Worm (Caenorhabditis elegans) whole organism, L4/young adult: ENCODE measurements around the gene Y57A10A.13.

Experiments used
- W03F9.2 ChIP-seq: fragments of 150-350 bp; optimal IDR thresholded peaks from 2 replicates; lab custom pipeline; 2014; ENCODE audit warnings: missing biosample characterization, missing genetic modification characterization
- dao-5 ChIP-seq: sonication (generic microtip); optimal IDR thresholded peaks from 2 replicates; lab custom pipeline; 2016; ENCODE audit warnings: missing genotype, missing genetic modification characterization, moderate library complexity, missing compliant biosample characterization
- him-1 ChIP-seq: sonication (generic microtip); optimal IDR thresholded peaks from 2 replicates; lab custom pipeline; 2016; ENCODE audit warnings: missing genotype, missing genetic modification reagents, missing genetic modification characterization, missing compliant biosample characterization

DNA sequence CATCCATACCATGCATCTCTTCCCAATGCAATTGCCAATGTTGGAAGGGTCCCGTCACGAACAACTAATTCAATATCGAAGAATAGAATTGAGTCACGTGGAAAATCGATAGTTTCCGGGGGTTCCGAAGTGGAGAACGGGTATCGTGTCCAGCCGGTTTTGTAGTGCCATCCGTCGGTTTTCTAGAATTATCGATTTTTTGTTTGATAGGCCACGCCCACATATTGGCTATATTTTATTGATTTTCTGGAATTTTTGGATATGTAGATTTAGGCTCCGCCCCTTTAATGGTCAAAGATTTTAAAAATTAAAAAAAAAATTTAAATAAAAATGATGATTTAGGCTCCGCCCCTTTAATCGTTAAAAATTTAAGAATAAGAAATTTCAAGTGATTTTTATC lies 14.5 kb upstream of the Y57A10A.13 start:
- TF ChIP-seq him-1 (tag; lab: Kevin White, UChicago) = no peak
- TF ChIP-seq dao-5 (tag; lab: Kevin White, UChicago) = no peak
- no peak for TF ChIP-seq W03F9.2
